Fruit fly (Drosophila melanogaster): ENCODE measurements around the gene alpha-Man-Ib.

Gene alpha-Man-Ib

dm6 chr3R:29068430-29069207, 44.0 kb downstream of the alpha-Man-Ib start (continued):
- TF ChIP-seq CG11085 (GFP tag; IDR thresholded peaks at IDR 0.05) (no peak), CG34224 (GFP tag; IDR thresholded peaks at IDR 0.05; ENCODE audit: partially characterized antibody) (no peak), Fer1 (GFP tag; optimal IDR thresholded peaks at IDR 0.05) (peak; percentile 52), CG8478 (optimal IDR thresholded peaks at IDR 0.05) (no peak), CG11504 (tag; optimal IDR thresholded peaks at IDR 0.05) (peak; percentile 67), CG12391 (tag; optimal IDR thresholded peaks at IDR 0.05) (peak; percentile 43), CG15696 (tag; optimal IDR thresholded peaks at IDR 0.05) (peak; percentile 6), CG4820 (GFP tag; optimal IDR thresholded peaks at IDR 0.05) (no peak), Drgx (GFP tag; IDR thresholded peaks at IDR 0.05) (no peak), onecut (GFP tag; IDR thresholded peaks at IDR 0.05) (peak; percentile 53), so (GFP tag; IDR thresholded peaks at IDR 0.05) (peak; percentile 50; the same call in 1 of the 3 replicates), emc (GFP tag; optimal IDR thresholded peaks at IDR 0.05) (no peak), Bteb2 (GFP tag; optimal IDR thresholded peaks at IDR 0.05) (peak; percentile 16), CG1792 (GFP tag; optimal IDR thresholded peaks at IDR 0.05) (no peak), CG6791 (GFP tag; IDR thresholded peaks at IDR 0.05; ENCODE audit: partially characterized antibody) (no peak), dmrt11E (tag; optimal IDR thresholded peaks at IDR 0.05) (peak; percentile 24), hbn (GFP tag; IDR thresholded peaks at IDR 0.05; ENCODE audit: partially characterized antibody) (no peak), Bdp1 (GFP tag; optimal IDR thresholded peaks at IDR 0.05) (peak; percentile 1), Blimp-1 (GFP tag; optimal IDR thresholded peaks at IDR 0.05) (peak; percentile 6), CG31441 (GFP tag; IDR thresholded peaks at IDR 0.05) (peak; percentile 32; the same call in 1 of the 2 replicates), Jarid2 (GFP tag; optimal IDR thresholded peaks at IDR 0.05) (no peak), tx (GFP tag; optimal IDR thresholded peaks at IDR 0.05) (peak; percentile 29), CG18599 (GFP tag; optimal IDR thresholded peaks at IDR 0.05) (peak; percentile 82), org-1 (GFP tag; optimal IDR thresholded peaks at IDR 0.05) (peak; percentile 37), bab2 (GFP tag; optimal IDR thresholded peaks at IDR 0.05) (peak; percentile 45), croc (GFP tag; conservative IDR thresholded peaks at IDR 0.05) (no peak), CG31388 (GFP tag; optimal IDR thresholded peaks at IDR 0.05) (no peak), CG6689 (GFP tag; IDR thresholded peaks at IDR 0.05) (peak; percentile 55), CG12659 (GFP tag; optimal IDR thresholded peaks at IDR 0.05) (peak; percentile 26), wor (GFP tag; IDR thresholded peaks at IDR 0.05) (0 out of 2 replicates have a peak, but pooled peaks have one; percentile 22), CG16863 (GFP tag; optimal IDR thresholded peaks at IDR 0.05) (no peak), CG6683 (GFP tag; optimal IDR thresholded peaks at IDR 0.05) (no peak), CG1529 (GFP tag; optimal IDR thresholded peaks at IDR 0.05) (no peak), salm (tag; optimal IDR thresholded peaks at IDR 0.05) (no peak), gt (GFP tag; IDR thresholded peaks at IDR 0.05) (no peak), trh (GFP tag; optimal IDR thresholded peaks at IDR 0.05) (no peak), CG6813 (GFP tag; optimal IDR thresholded peaks at IDR 0.05) (peak; percentile 38), TFAM (GFP tag; optimal IDR thresholded peaks at IDR 0.05) (no peak), hb (GFP tag; IDR thresholded peaks at IDR 0.05; ENCODE audit: partially characterized antibody) (no peak), Chrac-16 (GFP tag; optimal IDR thresholded peaks at IDR 0.05) (no peak), en (GFP tag; optimal IDR thresholded peaks at IDR 0.05) (no peak), CG32767 (GFP tag; IDR thresholded peaks at IDR 0.05) (no peak), danr (GFP tag; IDR thresholded peaks at IDR 0.05) (no peak), bbx (GFP tag; IDR thresholded peaks at IDR 0.05; ENCODE audit: partially characterized antibody) (no peak), CG34376 (GFP tag; optimal IDR thresholded peaks at IDR 0.05) (peak; percentile 23), ems (GFP tag; optimal IDR thresholded peaks at IDR 0.05) (no peak), Hsf (GFP tag; optimal IDR thresholded peaks at IDR 0.05) (peak; percentile 26), CG14965 (GFP tag; optimal IDR thresholded peaks at IDR 0.05; ENCODE audit: borderline replicate concordance) (no peak), CG10209 (GFP tag; optimal IDR thresholded peaks at IDR 0.05) (peak; percentile 32)
